Fruit fly (Drosophila melanogaster): ENCODE results near the gene Hrb98DE.

dm6 chr3R:28636111-28636510 lies 36.5 kb downstream of the Hrb98DE start, which contains the start of gene CG9988:
- TF ChIP-seq Hr39 (GFP tag; optimal IDR thresholded peaks at IDR 0.05), result no peak
- TF ChIP-seq Gug (GFP tag; IDR thresholded peaks at IDR 0.05), result no peak
- no peak for TF ChIP-seq vri (GFP tag; optimal IDR thresholded peaks at IDR 0.05)
- no peak for TF ChIP-seq lz (GFP tag; optimal IDR thresholded peaks at IDR 0.05)

Measured in whole organism, prepupa.